Worm (Caenorhabditis elegans) whole organism, L4 larva: ENCODE measurements around the gene gly-12.

ENCODE experiments used
- aly-2 ChIP-seq: sonication (generic microtip); optimal IDR thresholded peaks from 2 replicates; lab custom pipeline; 2018; ENCODE audit warnings: missing biosample characterization, missing genetic modification characterization
- jun-1 ChIP-seq: fragments of 150-350 bp; optimal IDR thresholded peaks from 2 replicates; lab custom pipeline; 2014; ENCODE audit warnings: missing biosample characterization, missing genetic modification reagents, missing genetic modification characterization
- nhr-41 ChIP-seq: fragments of 200-800 bp; sonication (Bioruptor generic); IDR thresholded peaks from 2 replicates; pipeline ENCODE4 v1.3.6; 2022; ENCODE audit warnings: missing genetic modification reagents, missing genetic modification characterization, missing compliant biosample characterization
- nhr-42 ChIP-seq: fragments of 200-800 bp; sonication (Bioruptor generic); IDR thresholded peaks from 2 replicates; pipeline ENCODE4 v1.3.6; 2022; ENCODE audit warnings: missing genetic modification characterization, missing compliant biosample characterization
- nhr-76 ChIP-seq: fragments of 150-350 bp; optimal IDR thresholded peaks from 2 replicates; lab custom pipeline; 2014; ENCODE audit warnings: missing biosample characterization, missing genetic modification characterization
- rbr-2 ChIP-seq: sonication (generic microtip); optimal IDR thresholded peaks from 2 replicates; lab custom pipeline; 2016; ENCODE audit warnings: missing genotype, missing genetic modification characterization, missing compliant biosample characterization
- skn-1 ChIP-seq: fragments of 150-350 bp; optimal IDR thresholded peaks from 2 replicates; lab custom pipeline; 2014; ENCODE audit warnings: missing biosample characterization, missing genetic modification characterization
- unc-130 ChIP-seq: sonication (generic microtip); optimal IDR thresholded peaks from 2 replicates; lab custom pipeline; 2016; ENCODE audit warnings: missing genetic modification reagents, missing genetic modification characterization, missing compliant biosample characterization
- ztf-11 ChIP-seq: fragments of 150-350 bp; optimal IDR thresholded peaks from 2 replicates; lab custom pipeline; 2014; ENCODE audit warnings: missing biosample characterization, missing genetic modification characterization

ce11 chrX:7512714-7513113, 27.1 kb downstream of the gly-12 start:
- no peak for TF ChIP-seq rbr-2 (tag; lab: Kevin White, UChicago)
- TF ChIP-seq nhr-42 (GFP tag; lab: Robert Waterston, UW), result no peak
- TF ChIP-seq ztf-11 (tag; lab: Kevin White, UChicago), result no peak
- no peak for TF ChIP-seq nhr-76 (tag; lab: Kevin White, UChicago)
- TF ChIP-seq nhr-41 (GFP tag; lab: Robert Waterston, UW), result no peak
- no peak for TF ChIP-seq skn-1 (tag; lab: Kevin White, UChicago)
- TF ChIP-seq aly-2, result no peak
- TF ChIP-seq jun-1 (tag; lab: Kevin White, UChicago), result no peak
- TF ChIP-seq unc-130, result no peak
